Worm (Caenorhabditis elegans): Measurements from ENCODE around the gene sax-3.

sax-3 gene

DNA sequence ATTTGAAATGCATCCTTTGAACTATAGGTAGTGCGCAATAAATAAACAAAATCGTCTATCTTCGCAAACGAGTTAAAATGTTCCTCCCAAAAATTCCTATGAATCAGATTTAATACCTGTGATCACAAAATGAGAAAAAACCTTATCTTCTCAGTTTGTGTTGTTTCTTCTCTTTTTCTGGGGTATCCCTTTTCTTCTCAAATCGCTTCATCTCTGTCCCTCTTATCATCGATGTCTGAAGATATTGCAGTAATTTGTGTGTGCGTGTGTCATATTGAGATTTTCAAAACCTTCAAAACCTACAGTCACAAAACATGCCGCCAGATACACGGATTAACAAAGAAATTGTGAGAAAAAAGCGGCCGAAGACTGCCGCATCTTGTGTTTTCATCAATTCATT is 30.0 kb upstream of the sax-3 start, which contains the start of gene glt-1:
TSS of gene glt-1 (plus strand) at position 251 of the 400 bp plus-strand sequence.
- TF ChIP-seq ham-2 (GFP tag; optimal IDR thresholded peaks at IDR 0.05) (no peak), mls-2 (tag; optimal IDR thresholded peaks at IDR 0.05) (no peak), nhr-237 (tag; optimal IDR thresholded peaks at IDR 0.05) (no peak), drap-1 (GFP tag; optimal IDR thresholded peaks at IDR 0.05) (no peak), sem-2 (GFP tag; optimal IDR thresholded peaks at IDR 0.05) (no peak), elt-3 (tag; optimal IDR thresholded peaks at IDR 0.05) (no peak), pha-4 (tag; optimal IDR thresholded peaks at IDR 0.05) (no peak), nhr-2 (tag; optimal IDR thresholded peaks at IDR 0.05) (no peak), bed-3 (GFP tag; optimal IDR thresholded peaks at IDR 0.05) (no peak), elt-1 (tag; optimal IDR thresholded peaks at IDR 0.05; ENCODE audit: borderline replicate concordance, insufficient read depth) (no peak), nhr-28 (tag; optimal IDR thresholded peaks at IDR 0.05) (no peak), nhr-12 (tag; optimal IDR thresholded peaks at IDR 0.05) (no peak), zip-8 (tag; optimal IDR thresholded peaks at IDR 0.05) (no peak), sptf-1 (tag; optimal IDR thresholded peaks at IDR 0.05) (no peak), lsy-2 (tag; optimal IDR thresholded peaks at IDR 0.05) (no peak)

DNA sequence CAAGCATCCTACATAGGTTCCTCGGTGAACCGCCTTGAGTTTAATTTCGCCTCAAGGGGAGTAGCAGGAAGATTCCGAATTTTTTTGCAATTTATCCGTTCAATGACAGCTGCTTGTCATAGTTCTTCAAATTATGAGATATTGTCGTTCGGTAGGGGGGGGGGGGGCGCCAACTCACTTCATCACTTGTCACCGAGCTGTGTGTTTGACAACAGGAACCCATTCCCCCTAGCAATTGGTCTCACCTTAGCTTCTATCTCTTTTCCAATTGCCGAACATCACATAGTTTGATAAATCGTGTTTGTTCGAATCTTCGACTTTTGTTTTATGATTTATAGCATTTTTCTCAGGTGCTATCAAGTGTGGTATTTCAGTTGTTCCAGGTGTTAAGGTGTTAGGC is 28.9 kb upstream of the sax-3 start:
- TF ChIP-seq hlh-1 (tag; optimal IDR thresholded peaks at IDR 0.05) = peak; percentile 36
- peak; percentile 79 for TF ChIP-seq unc-62 (GFP tag; optimal IDR thresholded peaks at IDR 0.05)
- TF ChIP-seq ceh-39 (tag; optimal IDR thresholded peaks at IDR 0.05) = no peak

DNA sequence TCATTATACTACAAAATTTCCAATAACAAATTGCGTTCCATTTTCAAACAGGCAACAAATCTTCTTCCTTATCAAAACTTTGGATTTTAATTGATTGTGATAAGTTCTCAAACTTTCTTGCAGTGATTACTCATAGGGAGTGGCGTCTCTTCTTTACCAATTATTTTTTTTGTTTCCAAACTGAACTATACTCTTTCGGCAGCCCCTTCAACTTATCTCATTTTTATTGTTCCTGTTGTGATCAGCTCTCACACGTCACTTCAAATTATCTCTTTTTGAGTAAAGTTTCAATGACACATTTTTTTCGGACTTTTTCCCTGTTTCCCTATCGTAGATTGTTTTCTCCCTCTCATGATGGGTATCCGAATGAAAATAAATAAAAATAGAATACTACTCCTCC is 26.7 kb upstream of the sax-3 start:
- TF ChIP-seq mab-5 (tag; optimal IDR thresholded peaks at IDR 0.05) (no peak), zip-8 (tag; optimal IDR thresholded peaks at IDR 0.05) (no peak), lin-13 (tag; optimal IDR thresholded peaks at IDR 0.05) (no peak), snpc-4 (tag; optimal IDR thresholded peaks at IDR 0.05) (no peak), nhr-237 (tag; optimal IDR thresholded peaks at IDR 0.05) (no peak), cnd-1 (tag; optimal IDR thresholded peaks at IDR 0.05) (no peak), blmp-1 (tag; optimal IDR thresholded peaks at IDR 0.05) (no peak), ces-1 (GFP tag; optimal IDR thresholded peaks at IDR 0.05) (no peak), mls-2 (tag; optimal IDR thresholded peaks at IDR 0.05) (no peak), lin-32 (GFP tag; optimal IDR thresholded peaks at IDR 0.05) (no peak), hlh-1 (tag; optimal IDR thresholded peaks at IDR 0.05) (no peak), unc-62 (GFP tag; optimal IDR thresholded peaks at IDR 0.05) (no peak)

DNA sequence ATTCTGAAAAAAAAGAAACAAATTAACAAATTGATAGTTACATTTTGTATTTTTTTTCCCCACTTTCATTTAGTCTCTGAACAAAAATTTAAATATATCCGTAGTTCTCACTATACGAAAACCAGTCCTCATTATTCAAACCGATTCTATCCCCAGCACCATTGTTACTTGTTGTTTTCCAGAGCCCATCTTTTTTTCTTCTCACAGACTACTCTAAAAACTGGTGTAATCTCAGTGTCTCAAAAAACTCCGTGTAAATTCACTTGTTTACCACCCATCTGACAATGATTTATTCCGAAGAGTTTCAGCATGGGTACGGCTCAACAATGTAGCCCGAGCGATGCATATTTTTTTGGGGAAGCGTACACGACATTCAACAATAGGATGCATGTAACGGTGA is 23.3 kb upstream of the sax-3 start, which contains the start of gene C12D12.3:
TSS of gene C12D12.3 (plus strand) at position 301 of the 400 bp plus-strand sequence.
- TF ChIP-seq ceh-83 (GFP tag; optimal IDR thresholded peaks at IDR 0.05) (no peak), flh-1 (GFP tag; optimal IDR thresholded peaks at IDR 0.05) (no peak), mls-2 (tag; optimal IDR thresholded peaks at IDR 0.05) (no peak), pha-4 (tag; optimal IDR thresholded peaks at IDR 0.05) (no peak), elt-1 (tag; optimal IDR thresholded peaks at IDR 0.05; ENCODE audit: borderline replicate concordance, insufficient read depth) (no peak), nhr-76 (tag; optimal IDR thresholded peaks at IDR 0.05) (no peak), nhr-2 (tag; optimal IDR thresholded peaks at IDR 0.05) (no peak), lin-32 (GFP tag; optimal IDR thresholded peaks at IDR 0.05) (no peak), nhr-237 (tag; optimal IDR thresholded peaks at IDR 0.05) (no peak)

DNA sequence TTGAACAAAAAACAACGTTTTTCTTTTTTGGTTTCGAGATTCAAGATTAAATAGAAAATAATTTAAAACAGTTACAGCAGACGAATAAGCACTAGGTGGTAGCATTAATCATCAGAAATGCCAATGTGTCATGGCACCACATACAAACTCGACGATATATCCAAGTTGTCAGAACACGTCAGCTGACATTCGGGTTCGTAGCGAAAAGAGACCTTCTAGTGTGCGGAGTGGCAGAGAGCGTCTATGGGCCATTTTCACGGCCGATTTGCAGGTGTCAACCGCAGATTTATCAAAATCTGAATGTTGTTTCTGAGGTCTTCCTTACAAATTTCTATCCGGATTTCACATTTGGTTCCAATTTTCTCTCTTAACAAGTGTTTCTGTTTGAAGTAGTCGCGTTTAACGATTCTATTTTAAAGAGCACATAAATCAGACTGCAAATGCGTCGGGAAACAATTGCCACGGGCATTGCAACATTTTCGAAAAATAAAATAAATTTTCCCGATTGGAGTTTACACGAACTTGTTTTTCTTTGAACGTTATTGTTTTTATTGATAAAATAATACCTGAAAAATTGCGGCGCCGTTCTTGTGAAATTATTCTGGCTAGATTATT is 22.5 kb upstream of the sax-3 start:
- TF ChIP-seq mls-2 (tag; optimal IDR thresholded peaks at IDR 0.05) (no peak), lin-13 (tag; optimal IDR thresholded peaks at IDR 0.05) (no peak), M03D4.4 (tag; optimal IDR thresholded peaks at IDR 0.05) (no peak), ztf-11 (tag; optimal IDR thresholded peaks at IDR 0.05) (no peak), drap-1 (GFP tag; optimal IDR thresholded peaks at IDR 0.05) (no peak), nhr-2 (tag; optimal IDR thresholded peaks at IDR 0.05) (no peak), ceh-43 (GFP tag; optimal IDR thresholded peaks at IDR 0.05) (no peak), unc-39 (tag; optimal IDR thresholded peaks at IDR 0.05) (no peak), unc-120 (tag; optimal IDR thresholded peaks at IDR 0.05; ENCODE audit: poor library complexity, severe bottlenecking) (peak; percentile 59), hlh-1 (tag; optimal IDR thresholded peaks at IDR 0.05) (peak; percentile 92), lsy-2 (tag; optimal IDR thresholded peaks at IDR 0.05) (no peak), lin-32 (GFP tag; optimal IDR thresholded peaks at IDR 0.05) (no peak), mep-1 (tag; optimal IDR thresholded peaks at IDR 0.05) (no peak), snpc-4 (tag; optimal IDR thresholded peaks at IDR 0.05) (no peak), unc-62 (GFP tag; optimal IDR thresholded peaks at IDR 0.05) (peak; percentile 88), mab-5 (tag; optimal IDR thresholded peaks at IDR 0.05) (peak; percentile 2)
